In genomic region chrV:2710192-2710591, ce11 we compare ENCODE assay signal across 2 worm cellular contexts.
TF ChIP-seq lines count a peak whose summit lies in the region.

No protein-coding gene starts in this region.

TF ChIP-seq in whole organism, L3 larva, 47 proteins besides CTCF, POLR2A, EP300 and RAD21:
- TF ChIP-seq nhr-12 (tag; optimal IDR thresholded peaks at IDR 0.05; lab: Kevin White, UChicago) (no peak), mdl-1 (tag; optimal IDR thresholded peaks at IDR 0.05; lab: Kevin White, UChicago) (no peak), fkh-2 (tag; optimal IDR thresholded peaks at IDR 0.05; lab: Kevin White, UChicago) (no peak), nfya-1 (tag; optimal IDR thresholded peaks at IDR 0.05; lab: Kevin White, UChicago; ENCODE audit: insufficient read depth) (peak; percentile 73), nhr-11 (tag; optimal IDR thresholded peaks at IDR 0.05; lab: Kevin White, UChicago) (no peak)

TF ChIP-seq in whole organism, late embryonic, 69 proteins besides CTCF, POLR2A, EP300 and RAD21:
- no peak for TF ChIP-seq ama-1 (optimal IDR thresholded peaks at IDR 0.05; lab: Kevin White, UChicago)
- no peak for TF ChIP-seq dve-1 (tag; optimal IDR thresholded peaks at IDR 0.05; lab: Kevin White, UChicago)
- no peak for TF ChIP-seq fkh-6 (tag; optimal IDR thresholded peaks at IDR 0.05; lab: Kevin White, UChicago)
- TF ChIP-seq elt-4 (tag; optimal IDR thresholded peaks at IDR 0.05; lab: Kevin White, UChicago), result no peak
- peak; percentile 54 for TF ChIP-seq nfya-1 (tag; optimal IDR thresholded peaks at IDR 0.05; lab: Kevin White, UChicago)
- TF ChIP-seq unc-55 (GFP tag; optimal IDR thresholded peaks at IDR 0.05; lab: Kevin White, UChicago), result no peak
- no peak for TF ChIP-seq tbx-7 (tag; optimal IDR thresholded peaks at IDR 0.05; lab: Kevin White, UChicago)

Comparison
In these comparisons a context has a peak if more than half of its experiments do, and no peak if none do; other contexts are left out.
1. Of the 9 proteins assayed by ChIP-seq in both whole organism, late embryonic and whole organism, L3 larva: peak only in whole organism, late embryonic: none; only in whole organism, L3 larva: none; in both: nfya-1; in neither: 8.